Worm (Caenorhabditis elegans) whole organism, young adult: Measurements from ENCODE around the gene spin-4.

Experiments used
- B0261.1 ChIP-seq: sonication (generic microtip); optimal IDR thresholded peaks from 2 replicates; lab custom pipeline; 2016; ENCODE audit warnings: mild to moderate bottlenecking, missing genetic modification characterization, moderate library complexity, missing compliant biosample characterization
- F10E7.11 ChIP-seq: sonication (generic microtip); optimal IDR thresholded peaks from 2 replicates; lab custom pipeline; 2017; ENCODE audit warnings: mild to moderate bottlenecking, missing genetic modification characterization, moderate library complexity, missing compliant biosample characterization
- F37B4.10 ChIP-seq: fragments of 200-800 bp; sonication (Bioruptor generic); IDR thresholded peaks from 2 replicates; pipeline ENCODE4 v1.3.6; 2022; ENCODE audit warnings: missing genetic modification characterization, missing compliant biosample characterization
- F39B2.1 ChIP-seq: fragments of 200-800 bp; sonication (Bioruptor generic); IDR thresholded peaks from 2 replicates; pipeline ENCODE4 v1.3.6; 2022; ENCODE audit warnings: missing genetic modification reagents, missing genetic modification characterization, missing compliant biosample characterization
- K12H6.12 ChIP-seq: fragments of 200-800 bp; sonication (Bioruptor generic); optimal IDR thresholded peaks from 2 replicates; lab custom pipeline; 2018; ENCODE audit warnings: mild to moderate bottlenecking, missing genetic modification characterization, missing compliant biosample characterization
- Y53F4B.3 ChIP-seq: fragments of 200-800 bp; sonication (Bioruptor generic); IDR thresholded peaks from 2 replicates; pipeline ENCODE4 v1.3.6; 2022; ENCODE audit warnings: missing genetic modification reagents, missing genetic modification characterization, missing compliant biosample characterization
- Y79H2A.3 ChIP-seq: fragments of 200-800 bp; sonication (Bioruptor generic); conservative IDR thresholded peaks from 2 replicates; pipeline ENCODE4 v1.3.6; 2022; ENCODE audit warnings: missing genetic modification reagents, missing genetic modification characterization, missing compliant biosample characterization
- ama-1 ChIP-seq, 3 experiments: fragments of 150-350 bp in 1 of 3; sonication (generic microtip) in 2 of 3; optimal IDR thresholded peaks; 2 replicates each; lab custom pipeline; 2014 to 2018; ENCODE audit warnings: missing biosample characterization in 2 of 3, missing genetic modification characterization in 2 of 3, missing genetic modification reagents in 2 of 3
- athp-1 ChIP-seq: sonication (generic microtip); optimal IDR thresholded peaks from 2 replicates; lab custom pipeline; 2017; ENCODE audit warnings: mild to moderate bottlenecking, missing genetic modification characterization, missing compliant biosample characterization
- cebp-2 ChIP-seq: fragments of 200-800 bp; sonication (Bioruptor generic); IDR thresholded peaks from 2 replicates; pipeline ENCODE4 v1.3.6; 2022; ENCODE audit warnings: missing genetic modification characterization, missing compliant biosample characterization
- ceh-27 ChIP-seq: fragments of 200-800 bp; sonication (Bioruptor generic); optimal IDR thresholded peaks from 2 replicates; lab custom pipeline; 2018; ENCODE audit warnings: mild to moderate bottlenecking, missing genetic modification characterization, moderate library complexity, missing compliant biosample characterization
- ceh-40 ChIP-seq: fragments of 200-800 bp; sonication (Bioruptor generic); IDR thresholded peaks from 2 replicates; pipeline ENCODE4 v1.3.6; 2022; ENCODE audit warnings: missing genetic modification characterization, missing compliant biosample characterization
- ceh-79 ChIP-seq: sonication (generic microtip); optimal IDR thresholded peaks from 2 replicates; lab custom pipeline; 2017; ENCODE audit warnings: mild to moderate bottlenecking, missing genetic modification characterization, missing compliant biosample characterization
- ceh-91 ChIP-seq: fragments of 200-800 bp; sonication (Bioruptor generic); IDR thresholded peaks from 2 replicates; pipeline ENCODE4 v1.3.6; 2022; ENCODE audit warnings: missing genetic modification reagents, missing genetic modification characterization, missing compliant biosample characterization
- chd-7 ChIP-seq: sonication (generic microtip); optimal IDR thresholded peaks from 2 replicates; lab custom pipeline; 2016; ENCODE audit warnings: mild to moderate bottlenecking, missing genetic modification characterization, moderate library complexity, missing compliant biosample characterization
- egl-18 ChIP-seq: fragments of 200-800 bp; sonication (Bioruptor generic); IDR thresholded peaks from 2 replicates; pipeline ENCODE4 v1.3.6; 2022; ENCODE audit warnings: missing genetic modification reagents, missing genetic modification characterization, missing compliant biosample characterization
- ets-4 ChIP-seq: fragments of 200-800 bp; sonication (Bioruptor generic); optimal IDR thresholded peaks from 2 replicates; lab custom pipeline; 2018; ENCODE audit warnings: mild to moderate bottlenecking, missing genetic modification characterization, missing compliant biosample characterization
- fkh-3 ChIP-seq: sonication (generic microtip); optimal IDR thresholded peaks from 2 replicates; lab custom pipeline; 2016; ENCODE audit warnings: mild to moderate bottlenecking, missing genetic modification characterization, missing compliant biosample characterization
- him-1 ChIP-seq: sonication (generic microtip); optimal IDR thresholded peaks from 2 replicates; lab custom pipeline; 2016; ENCODE audit warnings: missing genotype, missing genetic modification reagents, missing genetic modification characterization, missing compliant biosample characterization
- hlh-26 ChIP-seq: fragments of 200-800 bp; sonication (Bioruptor generic); conservative IDR thresholded peaks from 2 replicates; pipeline ENCODE4 v1.3.6; 2022; ENCODE audit warnings: missing genetic modification reagents, missing genetic modification characterization, missing compliant biosample characterization
- hrde-1 ChIP-seq: sonication (generic microtip); optimal IDR thresholded peaks from 2 replicates; lab custom pipeline; 2016; ENCODE audit warnings: missing genetic modification characterization, mild to moderate bottlenecking, missing compliant biosample characterization, moderate library complexity, missing genotype, missing genetic modification reagents, borderline replicate concordance
- lag-1 ChIP-seq: fragments of 200-800 bp; sonication (Bioruptor generic); IDR thresholded peaks from 2 replicates; pipeline ENCODE4 v1.3.6; 2022; ENCODE audit warnings: missing genetic modification reagents, missing genetic modification characterization, missing compliant biosample characterization
- madf-3 ChIP-seq: fragments of 200-800 bp; sonication (Bioruptor generic); IDR thresholded peaks from 2 replicates; pipeline ENCODE4 v1.3.6; 2022; ENCODE audit warnings: missing genetic modification reagents, missing genetic modification characterization, missing compliant biosample characterization
- madf-6 ChIP-seq: fragments of 200-800 bp; sonication (Bioruptor generic); IDR thresholded peaks from 2 replicates; pipeline ENCODE4 v1.3.6; 2022; ENCODE audit warnings: missing genetic modification reagents, missing genetic modification characterization, missing compliant biosample characterization
- mcd-1 ChIP-seq: fragments of 200-800 bp; sonication (Bioruptor generic); IDR thresholded peaks from 2 replicates; pipeline ENCODE4 v1.3.6; 2022; ENCODE audit warnings: missing genetic modification reagents, missing genetic modification characterization, missing compliant biosample characterization
- nfya-2 ChIP-seq: fragments of 200-800 bp; sonication (Bioruptor generic); IDR thresholded peaks from 2 replicates; pipeline ENCODE4 v1.3.6; 2022; ENCODE audit warnings: missing genetic modification reagents, missing genetic modification characterization, missing compliant biosample characterization
- nfyb-1 ChIP-seq: fragments of 200-800 bp; sonication (Bioruptor generic); IDR thresholded peaks from 2 replicates; pipeline ENCODE4 v1.3.6; 2022; ENCODE audit warnings: missing genetic modification reagents, missing genetic modification characterization, missing compliant biosample characterization
- nhr-27 ChIP-seq: fragments of 200-800 bp; sonication (Bioruptor generic); optimal IDR thresholded peaks from 2 replicates; lab custom pipeline; 2018; ENCODE audit warnings: mild to moderate bottlenecking, missing genetic modification characterization, moderate library complexity, missing compliant biosample characterization
- nhr-90 ChIP-seq: sonication (generic microtip); optimal IDR thresholded peaks from 2 replicates; lab custom pipeline; 2016; ENCODE audit warnings: missing genotype, mild to moderate bottlenecking, missing genetic modification characterization, missing compliant biosample characterization
- pbrm-1 ChIP-seq: fragments of 200-800 bp; sonication (Bioruptor generic); IDR thresholded peaks from 2 replicates; pipeline ENCODE4 v1.3.6; 2022; ENCODE audit warnings: missing genetic modification reagents, missing genetic modification characterization, missing compliant biosample characterization
- rec-8 ChIP-seq, 2 experiments: sonication (generic microtip); optimal IDR thresholded peaks; 2 replicates each; lab custom pipeline; 2016; ENCODE audit warnings: mild to moderate bottlenecking in 2 of 2, missing genetic modification characterization in 2 of 2, missing genetic modification reagents in 2 of 2, missing genotype in 2 of 2, missing biosample characterization in 1 of 2, missing compliant biosample characterization in 1 of 2, moderate library complexity in 1 of 2
- repo-1 ChIP-seq: sonication (generic microtip); optimal IDR thresholded peaks from 2 replicates; lab custom pipeline; 2017; ENCODE audit warnings: mild to moderate bottlenecking, missing genetic modification characterization, missing compliant biosample characterization
- snpc-1.1 ChIP-seq: sonication (generic microtip); optimal IDR thresholded peaks from 2 replicates; lab custom pipeline; 2017; ENCODE audit warnings: missing genetic modification characterization, mild to moderate bottlenecking, missing compliant biosample characterization, antibody characterized with exemption, moderate library complexity, missing genotype, missing genetic modification reagents; ENCODE audit not compliant: insufficient read depth
- snpc-1.3 ChIP-seq: sonication (generic microtip); optimal IDR thresholded peaks from 2 replicates; lab custom pipeline; 2017; ENCODE audit warnings: missing genetic modification characterization, mild to moderate bottlenecking, missing compliant biosample characterization, antibody characterized with exemption, moderate library complexity, missing genotype, missing genetic modification reagents; ENCODE audit not compliant: insufficient read depth
- somi-1 ChIP-seq: fragments of 200-800 bp; sonication (Bioruptor generic); optimal IDR thresholded peaks from 2 replicates; lab custom pipeline; 2018; ENCODE audit warnings: mild to moderate bottlenecking, missing genetic modification characterization, missing compliant biosample characterization
- sptf-2 ChIP-seq: fragments of 200-800 bp; sonication (Bioruptor generic); optimal IDR thresholded peaks from 2 replicates; lab custom pipeline; 2018; ENCODE audit warnings: mild to moderate bottlenecking, missing genetic modification characterization, missing compliant biosample characterization
- tbp1 ChIP-seq: fragments of 200-800 bp; sonication (Bioruptor generic); optimal IDR thresholded peaks from 2 replicates; lab custom pipeline; 2018; ENCODE audit warnings: mild to moderate bottlenecking, missing genetic modification characterization, missing compliant biosample characterization
- tlf-1 ChIP-seq: fragments of 200-800 bp; sonication (Bioruptor generic); optimal IDR thresholded peaks from 2 replicates; lab custom pipeline; 2018; ENCODE audit warnings: mild to moderate bottlenecking, missing genetic modification characterization, missing compliant biosample characterization
- unc-130 ChIP-seq: sonication (generic microtip); optimal IDR thresholded peaks from 2 replicates; lab custom pipeline; 2016; ENCODE audit warnings: missing genetic modification reagents, missing genetic modification characterization, missing compliant biosample characterization
- unc-62 ChIP-seq: fragments of 150-350 bp; optimal IDR thresholded peaks from 2 replicates; lab custom pipeline; 2014; ENCODE audit warnings: missing biosample characterization, missing genetic modification reagents, missing genetic modification characterization
- ztf-25 ChIP-seq: fragments of 200-800 bp; sonication (Bioruptor generic); IDR thresholded peaks from 2 replicates; pipeline ENCODE4 v1.3.6; 2022; ENCODE audit warnings: missing genetic modification reagents, missing genetic modification characterization, missing compliant biosample characterization

Gene spin-4

ce11 chrIII:12673382-12673970, 14.6 kb upstream of the spin-4 start, which contains the start of the genes taf-7.2 and elpc-2:
Gene taf-7.2 (minus strand): TSS chrIII:12673423.
Gene elpc-2 (plus strand): TSS chrIII:12673677.
- TF ChIP-seq somi-1 (GFP tag; lab: Kevin White, UChicago) (no peak), snpc-1.3 (tag; lab: Kevin White, UChicago) (peak; percentile 8), Y79H2A.3 (GFP tag; lab: Robert Waterston, UW) (no peak), rec-8 (tag; optimal IDR thresholded peaks at IDR 0.05; lab: Kevin White, UChicago) (peak in 1 of 2 experiments; percentile 8), lag-1 (GFP tag; lab: Robert Waterston, UW) (no peak), F39B2.1 (GFP tag; lab: Robert Waterston, UW) (no peak), F10E7.11 (no peak), Y53F4B.3 (no peak), mcd-1 (GFP tag; lab: Robert Waterston, UW) (peak; percentile 51), unc-130 (GFP tag; lab: Kevin White, UChicago) (no peak)

ce11 chrIII:12680266-12680665, 7.9 kb upstream of the spin-4 start:
- TF ChIP-seq sptf-2 (GFP tag; lab: Kevin White, UChicago) (no peak), nhr-90 (tag; lab: Kevin White, UChicago) (no peak), ceh-79 (tag; lab: Kevin White, UChicago) (no peak), Y79H2A.3 (GFP tag; lab: Robert Waterston, UW) (no peak), ceh-27 (GFP tag; lab: Kevin White, UChicago) (no peak), pbrm-1 (GFP tag; lab: Robert Waterston, UW) (no peak), madf-6 (no peak), hlh-26 (GFP tag; lab: Robert Waterston, UW) (no peak), tlf-1 (GFP tag; lab: Kevin White, UChicago) (no peak), unc-62 (GFP tag; lab: Kevin White, UChicago) (no peak)

- TF ChIP-seq B0261.1 (tag; lab: Kevin White, UChicago), result no peak
- TF ChIP-seq ceh-40 (GFP tag; lab: Robert Waterston, UW), result no peak
- no peak for TF ChIP-seq ceh-91 (GFP tag; lab: Robert Waterston, UW)
- peak; percentile 30; the same call in 1 of the 2 replicates for TF ChIP-seq madf-6
- no peak for TF ChIP-seq nhr-90 (tag; lab: Kevin White, UChicago)
- TF ChIP-seq snpc-1.1, result peak; percentile 22
- 0 out of 2 replicates have a peak, but pooled peaks have one; percentile 4 for TF ChIP-seq ztf-25 (GFP tag; lab: Robert Waterston, UW)
- peak; percentile 61 for TF ChIP-seq hrde-1 (tag; lab: Kevin White, UChicago)
- TF ChIP-seq nfyb-1 (GFP tag; lab: Robert Waterston, UW), result peak; percentile 40; the same call in 1 of the 2 replicates
- peak; percentile 4 for TF ChIP-seq K12H6.12 (tag; lab: Kevin White, UChicago)
- peak; percentile 22 for TF ChIP-seq fkh-3 (tag; lab: Kevin White, UChicago)
- 0 out of 2 replicates have a peak, but pooled peaks have one; percentile 70 for TF ChIP-seq nfya-2
- TF ChIP-seq cebp-2 (GFP tag; lab: Robert Waterston, UW), result 0 out of 2 replicates have a peak, but pooled peaks have one; percentile 14
- TF ChIP-seq chd-7 (tag; lab: Kevin White, UChicago), result no peak
- no peak for TF ChIP-seq somi-1 (GFP tag; lab: Kevin White, UChicago)
- TF ChIP-seq nhr-27, result peak; percentile 26
- no peak for TF ChIP-seq ets-4 (GFP tag; lab: Kevin White, UChicago)
- TF ChIP-seq ama-1 (optimal IDR thresholded peaks at IDR 0.05; lab: Kevin White, UChicago), result peak; percentile 18
- TF ChIP-seq ama-1 (GFP tag; optimal IDR thresholded peaks at IDR 0.05; lab: Kevin White, UChicago), result no peak
- peak; percentile 15 for TF ChIP-seq repo-1
- no peak for TF ChIP-seq athp-1 (tag; lab: Kevin White, UChicago)
- no peak; the same call in 1 of the 2 replicates for TF ChIP-seq madf-3
- TF ChIP-seq egl-18 (GFP tag; lab: Robert Waterston, UW), result 0 out of 2 replicates have a peak, but pooled peaks have one; percentile 21
- TF ChIP-seq F37B4.10 (GFP tag; lab: Robert Waterston, UW), result 0 out of 2 replicates have a peak, but pooled peaks have one; percentile 32
- peak; percentile 15 for TF ChIP-seq him-1
- TF ChIP-seq tbp1, result no peak
Observed at ce11 chrIII:12685372-12686298, 2.5 kb upstream of the spin-4 start.
